Fruit fly (Drosophila melanogaster): ENCODE data around the gene Lcp65Ab2.

- TF ChIP-seq Hr83 (GFP tag; optimal IDR thresholded peaks at IDR 0.05; ENCODE audit: poor library complexity, severe bottlenecking) = no peak
- no peak for TF ChIP-seq usp (GFP tag; optimal IDR thresholded peaks at IDR 0.05)
- TF ChIP-seq psq (GFP tag; optimal IDR thresholded peaks at IDR 0.05) = no peak
- TF ChIP-seq sv (GFP tag; optimal IDR thresholded peaks at IDR 0.05) = no peak
These were observed 6.4 kb upstream of the Lcp65Ab2 start, which contains the start of gene Cpr65Av for dm6 chr3L:6139924-6140574.
